Fruit fly (Drosophila melanogaster) whole organism, embryonic: ENCODE results near the gene Ir67b.

ENCODE experiments used
- Abd-B ChIP-seq: fragments of 200-800 bp; sonication (Bioruptor generic); optimal IDR thresholded peaks from 2 replicates; lab custom pipeline; 2018; ENCODE audit warnings: missing biosample characterization, mild to moderate bottlenecking, missing genetic modification characterization, moderate library complexity
- Bgb ChIP-seq: fragments of 200-800 bp; sonication (Bioruptor generic); IDR thresholded peaks from 2 replicates; pipeline ENCODE4 v1.3.6; 2022; ENCODE audit warnings: missing biosample characterization, missing genetic modification characterization; ENCODE audit not compliant: partially characterized antibody
- Blimp-1 ChIP-seq: fragments of 200-800 bp; sonication (Bioruptor generic); optimal IDR thresholded peaks from 3 replicates; lab custom pipeline; 2018; ENCODE audit warnings: missing biosample characterization, missing genetic modification characterization, mild to moderate bottlenecking, moderate library complexity, missing genetic modification reagents
- CG10147 ChIP-seq: fragments of 200-800 bp; sonication (Bioruptor generic); optimal IDR thresholded peaks from 2 replicates; lab custom pipeline; 2019; ENCODE audit warnings: missing biosample characterization, mild to moderate bottlenecking, missing genetic modification characterization, moderate library complexity
- CG10979 ChIP-seq: fragments of 200-800 bp; sonication (Bioruptor generic); optimal IDR thresholded peaks from 2 replicates; lab custom pipeline; 2018; ENCODE audit warnings: missing biosample characterization, mild to moderate bottlenecking, missing genetic modification characterization, moderate library complexity
- CG11504 ChIP-seq: fragments of 200-800 bp; sonication (Bioruptor generic); optimal IDR thresholded peaks from 3 replicates; lab custom pipeline; 2019; ENCODE audit warnings: missing biosample characterization, mild to moderate bottlenecking, missing genetic modification characterization, moderate library complexity
- CG12104 ChIP-seq: fragments of 200-800 bp; sonication (Bioruptor generic); optimal IDR thresholded peaks from 3 replicates; lab custom pipeline; 2016; ENCODE audit warnings: missing biosample characterization, missing genetic modification characterization
- CG13424 ChIP-seq: fragments of 200-800 bp; sonication (Bioruptor generic); optimal IDR thresholded peaks from 2 replicates; lab custom pipeline; 2019; ENCODE audit warnings: missing biosample characterization, mild to moderate bottlenecking, missing genetic modification characterization, moderate library complexity
- CG14710 ChIP-seq: fragments of 200-800 bp; sonication (Bioruptor generic); optimal IDR thresholded peaks from 3 replicates; lab custom pipeline; 2019; ENCODE audit warnings: missing biosample characterization, mild to moderate bottlenecking, missing genetic modification characterization, moderate library complexity
- CG17359 ChIP-seq: fragments of 200-800 bp; sonication (Bioruptor generic); optimal IDR thresholded peaks from 3 replicates; lab custom pipeline; 2018; ENCODE audit warnings: missing biosample characterization, mild to moderate bottlenecking, missing genetic modification characterization, moderate library complexity
- CG17361 ChIP-seq: fragments of 200-800 bp; sonication (Bioruptor generic); IDR thresholded peaks from 3 replicates; pipeline ENCODE4 v1.3.6; 2022; ENCODE audit warnings: missing biosample characterization, missing genetic modification characterization
- CG18262 ChIP-seq: fragments of 200-800 bp; optimal IDR thresholded peaks from 3 replicates; lab custom pipeline; 2019; ENCODE audit warnings: missing biosample characterization, mild to moderate bottlenecking, missing genetic modification characterization, moderate library complexity
- CG6791 ChIP-seq: fragments of 200-800 bp; sonication (Bioruptor generic); IDR thresholded peaks from 3 replicates; pipeline ENCODE4 v1.3.6; 2022; ENCODE audit warnings: missing biosample characterization, missing genetic modification characterization; ENCODE audit not compliant: partially characterized antibody
- CG9817 ChIP-seq: fragments of 200-800 bp; sonication (Bioruptor generic); optimal IDR thresholded peaks from 2 replicates; lab custom pipeline; 2018; ENCODE audit warnings: missing biosample characterization, mild to moderate bottlenecking, missing genetic modification characterization, moderate library complexity
- CG9876 ChIP-seq: fragments of 200-800 bp; sonication (Bioruptor generic); optimal IDR thresholded peaks from 2 replicates; lab custom pipeline; 2016; ENCODE audit warnings: missing biosample characterization, missing genetic modification characterization
- CG9932 ChIP-seq: fragments of 200-800 bp; sonication (Bioruptor generic); IDR thresholded peaks from 2 replicates; pipeline ENCODE4 v1.3.6; 2022; ENCODE audit warnings: missing biosample characterization, missing genetic modification characterization
- CoRest ChIP-seq: fragments of 200-800 bp; sonication (Bioruptor generic); optimal IDR thresholded peaks from 3 replicates; lab custom pipeline; 2018; ENCODE audit warnings: missing biosample characterization, mild to moderate bottlenecking, missing genetic modification characterization, moderate library complexity
- D19A ChIP-seq: fragments of 200-800 bp; optimal IDR thresholded peaks from 3 replicates; lab custom pipeline; 2019; ENCODE audit warnings: missing biosample characterization, mild to moderate bottlenecking, missing genetic modification characterization, moderate library complexity
- Dek ChIP-seq: fragments of 200-800 bp; sonication (Bioruptor generic); optimal IDR thresholded peaks from 3 replicates; lab custom pipeline; 2019; ENCODE audit warnings: missing biosample characterization, mild to moderate bottlenecking, missing genetic modification characterization, moderate library complexity
- Hand ChIP-seq: fragments of 200-800 bp; sonication (Bioruptor generic); optimal IDR thresholded peaks from 2 replicates; lab custom pipeline; 2017; ENCODE audit warnings: mild to moderate bottlenecking, missing biosample characterization, missing genetic modification reagents, missing genetic modification characterization
- Nf-YB ChIP-seq: fragments of 200-800 bp; sonication (Bioruptor generic); optimal IDR thresholded peaks from 3 replicates; lab custom pipeline; 2019; ENCODE audit warnings: missing biosample characterization, mild to moderate bottlenecking, missing genetic modification characterization, moderate library complexity
- Sox100B ChIP-seq: fragments of 200-800 bp; sonication (Bioruptor generic); optimal IDR thresholded peaks from 3 replicates; lab custom pipeline; 2018; ENCODE audit warnings: missing biosample characterization, mild to moderate bottlenecking, missing genetic modification characterization
- Sox102F ChIP-seq: fragments of 200-800 bp; sonication (Bioruptor generic); optimal IDR thresholded peaks from 2 replicates; lab custom pipeline; 2018; ENCODE audit warnings: missing biosample characterization, mild to moderate bottlenecking, missing genetic modification characterization, moderate library complexity
- bigmax ChIP-seq: fragments of 200-800 bp; sonication (Bioruptor generic); optimal IDR thresholded peaks from 2 replicates; lab custom pipeline; 2018; ENCODE audit warnings: missing biosample characterization, mild to moderate bottlenecking, missing genetic modification characterization
- bsh ChIP-seq, 2 experiments: fragments of 200-800 bp; sonication (Bioruptor generic); optimal IDR thresholded peaks; 2 replicates each; lab custom pipeline; 2017 to 2018; ENCODE audit warnings: mild to moderate bottlenecking in 2 of 2, missing biosample characterization in 2 of 2, missing genetic modification characterization in 2 of 2, moderate library complexity in 1 of 2
- cato ChIP-seq: fragments of 200-800 bp; sonication (Bioruptor generic); optimal IDR thresholded peaks from 2 replicates; lab custom pipeline; 2016; ENCODE audit warnings: missing biosample characterization, missing genetic modification characterization, borderline replicate concordance
- dmrt11E ChIP-seq: fragments of 200-800 bp; sonication (Bioruptor generic); optimal IDR thresholded peaks from 3 replicates; lab custom pipeline; 2018; ENCODE audit warnings: missing biosample characterization, mild to moderate bottlenecking, missing genetic modification characterization, moderate library complexity
- dmrt99B ChIP-seq: fragments of 200-800 bp; sonication (Bioruptor generic); optimal IDR thresholded peaks from 2 replicates; lab custom pipeline; 2018; ENCODE audit warnings: missing biosample characterization, mild to moderate bottlenecking, missing genetic modification characterization, moderate library complexity
- fd102C ChIP-seq: fragments of 200-800 bp; sonication (Bioruptor generic); optimal IDR thresholded peaks from 2 replicates; lab custom pipeline; 2018; ENCODE audit warnings: missing biosample characterization, mild to moderate bottlenecking, missing genetic modification characterization, moderate library complexity
- fd3F ChIP-seq: fragments of 200-800 bp; sonication (Bioruptor generic); optimal IDR thresholded peaks from 2 replicates; lab custom pipeline; 2018; ENCODE audit warnings: missing biosample characterization, mild to moderate bottlenecking, missing genetic modification characterization, moderate library complexity
- fd96Cb ChIP-seq: fragments of 200-800 bp; sonication (Bioruptor generic); optimal IDR thresholded peaks from 2 replicates; lab custom pipeline; 2018; ENCODE audit warnings: missing biosample characterization, mild to moderate bottlenecking, missing genetic modification characterization, moderate library complexity
- grau ChIP-seq: fragments of 200-800 bp; optimal IDR thresholded peaks from 3 replicates; lab custom pipeline; 2019; ENCODE audit warnings: missing biosample characterization, mild to moderate bottlenecking, missing genetic modification characterization, moderate library complexity
- grn ChIP-seq: fragments of 200-800 bp; sonication (Bioruptor generic); optimal IDR thresholded peaks from 3 replicates; lab custom pipeline; 2017; ENCODE audit warnings: missing biosample characterization, missing genetic modification characterization
- gsb-n ChIP-seq: fragments of 200-800 bp; sonication (Bioruptor generic); optimal IDR thresholded peaks from 3 replicates; lab custom pipeline; 2018; ENCODE audit warnings: missing biosample characterization, mild to moderate bottlenecking, missing genetic modification characterization
- jumu ChIP-seq: fragments of 200-800 bp; sonication (Bioruptor generic); optimal IDR thresholded peaks from 3 replicates; lab custom pipeline; 2016; ENCODE audit warnings: missing biosample characterization, missing genetic modification characterization
- kni ChIP-seq: fragments of 200-800 bp; sonication (Bioruptor generic); optimal IDR thresholded peaks from 3 replicates; lab custom pipeline; 2017; ENCODE audit warnings: mild to moderate bottlenecking, missing biosample characterization, missing genetic modification reagents, missing genetic modification characterization
- lab ChIP-seq: fragments of 200-800 bp; sonication (Bioruptor generic); optimal IDR thresholded peaks from 3 replicates; lab custom pipeline; 2017; ENCODE audit warnings: missing biosample characterization, missing genetic modification characterization, mild to moderate bottlenecking, moderate library complexity, missing genetic modification reagents
- lov ChIP-seq, 2 experiments: fragments of 200-800 bp in 1 of 2; fragments of >200 bp in 1 of 2; sonication (Bioruptor generic) in 1 of 2; IDR thresholded peaks in 1 of 2; optimal IDR thresholded peaks in 1 of 2; 2 replicates in 1 of 2; 3 replicates in 1 of 2; pipeline versions ENCODE4 v1.3.6 to Lab custom; 2017 to 2022; ENCODE audit warnings: missing biosample characterization in 1 of 2, missing genetic modification characterization in 1 of 2
- phol ChIP-seq: fragments of 200-800 bp; sonication (Bioruptor generic); optimal IDR thresholded peaks from 3 replicates; lab custom pipeline; 2018; ENCODE audit warnings: missing biosample characterization, mild to moderate bottlenecking, missing genetic modification characterization, moderate library complexity
- pros ChIP-seq: fragments of 200-800 bp; sonication (Bioruptor generic); optimal IDR thresholded peaks from 3 replicates; lab custom pipeline; 2019; ENCODE audit warnings: missing biosample characterization, mild to moderate bottlenecking, missing genetic modification characterization, moderate library complexity
- row ChIP-seq: fragments of 200-800 bp; sonication (Bioruptor generic); IDR thresholded peaks from 3 replicates; pipeline ENCODE4 v1.3.6; 2022; ENCODE audit warnings: missing biosample characterization, missing genetic modification characterization
- sd ChIP-seq: fragments of 200-800 bp; sonication (Bioruptor generic); optimal IDR thresholded peaks from 3 replicates; lab custom pipeline; 2018; ENCODE audit warnings: missing biosample characterization, mild to moderate bottlenecking, missing genetic modification characterization, moderate library complexity
- sim ChIP-seq: fragments of 200-800 bp; sonication (Bioruptor generic); IDR thresholded peaks from 2 replicates; pipeline ENCODE4 v1.3.6; 2022; ENCODE audit warnings: missing biosample characterization, missing genetic modification characterization
- slbo ChIP-seq: fragments of 200-800 bp; sonication (Bioruptor generic); IDR thresholded peaks from 2 replicates; pipeline ENCODE4 v1.3.6; 2022; ENCODE audit warnings: missing biosample characterization, missing genetic modification characterization
- tio ChIP-seq: fragments of 200-800 bp; sonication (Bioruptor generic); optimal IDR thresholded peaks from 2 replicates; lab custom pipeline; 2017; ENCODE audit warnings: missing biosample characterization, missing genetic modification characterization, inconsistent platforms
- tna ChIP-seq: fragments of 200-800 bp; sonication (Bioruptor generic); IDR thresholded peaks from 2 replicates; pipeline ENCODE4 v1.3.6; 2022; ENCODE audit warnings: missing biosample characterization, missing genetic modification characterization; ENCODE audit not compliant: partially characterized antibody

Ir67b gene

dm6 chr3L:10392585-10393258 lies 39.1 kb downstream of the Ir67b start (continued):
- 0 out of 3 replicates have a peak, but pooled peaks have one; percentile 25 for TF ChIP-seq CG17361
- peak; percentile 14 for TF ChIP-seq CG13424 (tag; lab: Kevin White, UChicago)
- TF ChIP-seq bsh (GFP tag; optimal IDR thresholded peaks at IDR 0.05; lab: Kevin White, UChicago), result peak in 1 of 2 experiments; percentile 17
- peak; percentile 93 for TF ChIP-seq D19A
- peak; percentile 32 for TF ChIP-seq CG18262
- peak; percentile 3 for TF ChIP-seq fd96Cb
- peak; percentile 8 for TF ChIP-seq dmrt11E (tag; lab: Kevin White, UChicago)
- peak; percentile 28 for TF ChIP-seq CoRest (tag; lab: Kevin White, UChicago)
- TF ChIP-seq Dek, result no peak
- TF ChIP-seq CG10979, result peak; percentile 38
- TF ChIP-seq Hand, result no peak
- peak; percentile 14 for TF ChIP-seq phol (tag; lab: Kevin White, UChicago)
- TF ChIP-seq CG11504 (tag; lab: Kevin White, UChicago), result peak; percentile 42
- no peak for TF ChIP-seq cato (GFP tag; lab: Kevin White, UChicago)
- TF ChIP-seq sim, result no peak
- TF ChIP-seq fd102C (GFP tag; lab: Kevin White, UChicago), result no peak
- peak; percentile 52 for TF ChIP-seq Abd-B (GFP tag; lab: Kevin White, UChicago)
- TF ChIP-seq CG14710 (tag; lab: Kevin White, UChicago), result peak; percentile 26
- no peak for TF ChIP-seq jumu
- TF ChIP-seq CG9876 (GFP tag; lab: Kevin White, UChicago), result no peak
- TF ChIP-seq bigmax (GFP tag; lab: Kevin White, UChicago), result no peak
- no peak for TF ChIP-seq lab
- TF ChIP-seq Sox102F (GFP tag; lab: Kevin White, UChicago), result peak; percentile 20
- TF ChIP-seq tna (GFP tag; lab: Robert Waterston, UW), result no peak
- TF ChIP-seq CG12104 (GFP tag; lab: Kevin White, UChicago), result no peak
- no peak for TF ChIP-seq CG9932 (GFP tag; lab: Robert Waterston, UW)
- TF ChIP-seq Sox100B (GFP tag; lab: Kevin White, UChicago), result peak; percentile 46
- peak; percentile 29 for TF ChIP-seq Blimp-1
- TF ChIP-seq CG10147, result peak; percentile 14
- no peak for TF ChIP-seq tio (GFP tag; lab: Kevin White, UChicago)
- peak; percentile 1 for TF ChIP-seq dmrt99B
- no peak for TF ChIP-seq fd3F
- no peak for TF ChIP-seq slbo (GFP tag; lab: Robert Waterston, UW)
- TF ChIP-seq row (GFP tag; lab: Robert Waterston, UW), result 0 out of 3 replicates have a peak, but pooled peaks have one; percentile 25
- peak; percentile 0 for TF ChIP-seq grau (tag; lab: Kevin White, UChicago)
- no peak for TF ChIP-seq Nf-YB
- no peak for TF ChIP-seq CG9817 (tag; lab: Kevin White, UChicago)
- TF ChIP-seq, all 482 proteins: peak for 28

dm6 chr3L:10392049-10392448 lies 39.7 kb downstream of the Ir67b start:
- TF ChIP-seq gsb-n (peak; percentile 62), Bgb (GFP tag; lab: Robert Waterston, UW) (0 out of 2 replicates have a peak, but pooled peaks have one; percentile 11), grn (GFP tag; lab: Kevin White, UChicago) (peak; percentile 65), sd (tag; lab: Kevin White, UChicago) (peak; percentile 22), CG6791 (GFP tag; lab: Robert Waterston, UW) (0 out of 3 replicates have a peak, but pooled peaks have one; percentile 20), lov (optimal IDR thresholded peaks at IDR 0.05; lab: Kevin White, UChicago) (no peak), lov (GFP tag; IDR thresholded peaks at IDR 0.05; lab: Robert Waterston, UW) (no peak), kni (GFP tag; lab: Kevin White, UChicago) (peak; percentile 77), pros (peak; percentile 4), CG17359 (tag; lab: Kevin White, UChicago) (no peak)
